Fruit fly (Drosophila melanogaster) whole organism, embryonic: ENCODE measurements around the gene Mob3.

Source experiments
- Aef1 ChIP-seq: fragments of 200-800 bp; sonication (Bioruptor generic); IDR thresholded peaks from 3 replicates; pipeline ENCODE4 v1.3.6; 2022; ENCODE audit warnings: missing biosample characterization, missing genetic modification characterization
- Blimp-1 ChIP-seq: fragments of 200-800 bp; sonication (Bioruptor generic); optimal IDR thresholded peaks from 3 replicates; lab custom pipeline; 2018; ENCODE audit warnings: missing biosample characterization, missing genetic modification characterization, mild to moderate bottlenecking, moderate library complexity, missing genetic modification reagents
- CG12769 ChIP-seq: fragments of 200-800 bp; sonication (Bioruptor generic); optimal IDR thresholded peaks from 2 replicates; lab custom pipeline; 2019; ENCODE audit warnings: missing biosample characterization, mild to moderate bottlenecking, missing genetic modification characterization, moderate library complexity
- CG14667 ChIP-seq: fragments of 200-800 bp; sonication (Bioruptor generic); IDR thresholded peaks from 2 replicates; pipeline ENCODE4 v1.3.6; 2022; ENCODE audit warnings: missing biosample characterization, missing genetic modification characterization
- CG1603 ChIP-seq: fragments of 200-800 bp; sonication (Bioruptor generic); optimal IDR thresholded peaks from 2 replicates; lab custom pipeline; 2019; ENCODE audit warnings: missing biosample characterization, mild to moderate bottlenecking, missing genetic modification characterization, moderate library complexity
- CG17829 ChIP-seq: fragments of 200-800 bp; optimal IDR thresholded peaks from 2 replicates; lab custom pipeline; 2019; ENCODE audit warnings: missing biosample characterization, mild to moderate bottlenecking, missing genetic modification characterization, moderate library complexity
- CG2120 ChIP-seq: fragments of 200-800 bp; sonication (Bioruptor generic); optimal IDR thresholded peaks from 3 replicates; lab custom pipeline; 2016; ENCODE audit warnings: missing biosample characterization, missing genetic modification characterization
- CG2712 ChIP-seq: fragments of 200-800 bp; optimal IDR thresholded peaks from 3 replicates; lab custom pipeline; 2019; ENCODE audit warnings: missing biosample characterization, mild to moderate bottlenecking, missing genetic modification characterization, moderate library complexity
- CG30020 ChIP-seq: fragments of 200-800 bp; optimal IDR thresholded peaks from 2 replicates; lab custom pipeline; 2019; ENCODE audit warnings: missing biosample characterization, mild to moderate bottlenecking, missing genetic modification characterization, moderate library complexity
- CG34376 ChIP-seq: fragments of 200-800 bp; sonication (Bioruptor generic); optimal IDR thresholded peaks from 2 replicates; lab custom pipeline; 2018; ENCODE audit warnings: missing biosample characterization, mild to moderate bottlenecking, missing genetic modification characterization
- CG34422 ChIP-seq: fragments of 200-800 bp; sonication (Bioruptor generic); IDR thresholded peaks from 3 replicates; pipeline ENCODE4 v1.3.6; 2022; ENCODE audit warnings: missing biosample characterization, missing genetic modification characterization
- CG4328 ChIP-seq: fragments of 200-800 bp; sonication (Bioruptor generic); optimal IDR thresholded peaks from 3 replicates; lab custom pipeline; 2017; ENCODE audit warnings: missing biosample characterization, missing genetic modification reagents, missing genetic modification characterization
- CG6175 ChIP-seq: fragments of 200-800 bp; sonication (Bioruptor generic); IDR thresholded peaks from 3 replicates; pipeline ENCODE4 v1.3.6; 2022; ENCODE audit warnings: missing biosample characterization, missing genetic modification characterization
- CG7963 ChIP-seq: fragments of 200-800 bp; sonication (Bioruptor generic); IDR thresholded peaks from 3 replicates; pipeline ENCODE4 v1.3.6; 2022; ENCODE audit warnings: missing biosample characterization, missing genetic modification characterization; ENCODE audit not compliant: partially characterized antibody
- CG8388 ChIP-seq: fragments of 200-800 bp; sonication (Bioruptor generic); optimal IDR thresholded peaks from 2 replicates; lab custom pipeline; 2019; ENCODE audit warnings: missing biosample characterization, mild to moderate bottlenecking, missing genetic modification characterization, moderate library complexity
- CTCF ChIP-seq: fragments of 200-800 bp; sonication (Bioruptor generic); optimal IDR thresholded peaks from 2 replicates; lab custom pipeline; 2017; ENCODE audit warnings: missing biosample characterization, mild to moderate bottlenecking, missing genetic modification characterization, moderate library complexity
- D19A ChIP-seq: fragments of 200-800 bp; optimal IDR thresholded peaks from 3 replicates; lab custom pipeline; 2019; ENCODE audit warnings: missing biosample characterization, mild to moderate bottlenecking, missing genetic modification characterization, moderate library complexity
- Dek ChIP-seq: fragments of 200-800 bp; sonication (Bioruptor generic); optimal IDR thresholded peaks from 3 replicates; lab custom pipeline; 2019; ENCODE audit warnings: missing biosample characterization, mild to moderate bottlenecking, missing genetic modification characterization, moderate library complexity
- Dip2 ChIP-seq: fragments of 200-800 bp; sonication (Bioruptor generic); IDR thresholded peaks from 2 replicates; pipeline ENCODE4 v1.3.6; 2022; ENCODE audit warnings: missing biosample characterization, missing genetic modification characterization
- Dref ChIP-seq: fragments of 200-800 bp; sonication (Bioruptor generic); IDR thresholded peaks from 2 replicates; pipeline ENCODE4 v1.3.6; 2022; ENCODE audit warnings: missing biosample characterization, missing genetic modification characterization
- E2f1 ChIP-seq: fragments of 200-800 bp; sonication (Bioruptor generic); IDR thresholded peaks from 2 replicates; pipeline ENCODE4 v1.3.6; 2022; ENCODE audit warnings: missing biosample characterization, missing genetic modification characterization
- HLHmδ ChIP-seq: fragments of 200-800 bp; sonication (Bioruptor generic); optimal IDR thresholded peaks from 2 replicates; lab custom pipeline; 2018; ENCODE audit warnings: missing biosample characterization, mild to moderate bottlenecking, missing genetic modification characterization, moderate library complexity
- Hmx ChIP-seq: fragments of 200-800 bp; sonication (Bioruptor generic); optimal IDR thresholded peaks from 2 replicates; lab custom pipeline; 2016; ENCODE audit warnings: missing biosample characterization, missing genetic modification characterization
- Hr39 ChIP-seq: fragments of >200 bp; optimal IDR thresholded peaks from 2 replicates; lab custom pipeline; 2017
- MBD-R2 ChIP-seq: fragments of 200-800 bp; sonication (Bioruptor generic); IDR thresholded peaks from 2 replicates; pipeline ENCODE4 v1.3.6; 2022; ENCODE audit warnings: missing biosample characterization, missing genetic modification characterization
- MESR4 ChIP-seq: fragments of 200-800 bp; sonication (Bioruptor generic); optimal IDR thresholded peaks from 2 replicates; lab custom pipeline; 2018; ENCODE audit warnings: missing biosample characterization, mild to moderate bottlenecking, missing genetic modification characterization, moderate library complexity
- Max ChIP-seq: fragments of 200-800 bp; sonication (Bioruptor generic); optimal IDR thresholded peaks from 2 replicates; lab custom pipeline; 2016; ENCODE audit warnings: missing biosample characterization, mild to moderate bottlenecking, missing genetic modification characterization
- Med ChIP-seq: fragments of 200-800 bp; sonication (Bioruptor generic); peaks from one replicate; lab custom pipeline; 2016; ENCODE audit warnings: missing biosample characterization, missing genetic modification characterization, mild to moderate bottlenecking, inconsistent platforms, moderate library complexity
- Myb ChIP-seq: fragments of 200-800 bp; sonication (Bioruptor generic); optimal IDR thresholded peaks from 2 replicates; lab custom pipeline; 2016; ENCODE audit warnings: missing biosample characterization, missing genetic modification characterization
- Poxn ChIP-seq: fragments of 200-800 bp; sonication (Bioruptor generic); IDR thresholded peaks from 2 replicates; pipeline ENCODE4 v1.3.6; 2022; ENCODE audit warnings: missing biosample characterization, missing genetic modification characterization
- Sry-β ChIP-seq: fragments of 200-800 bp; sonication (Bioruptor generic); optimal IDR thresholded peaks from 2 replicates; lab custom pipeline; 2018; ENCODE audit warnings: missing biosample characterization, mild to moderate bottlenecking, missing genetic modification characterization, moderate library complexity
- Xrp1 ChIP-seq: fragments of 200-800 bp; sonication (Bioruptor generic); IDR thresholded peaks from 2 replicates; pipeline ENCODE4 v1.3.6; 2022; ENCODE audit warnings: missing biosample characterization, missing genetic modification characterization
- bbx ChIP-seq: fragments of 200-800 bp; sonication (Bioruptor generic); IDR thresholded peaks from 2 replicates; pipeline ENCODE4 v1.3.6; 2022; ENCODE audit warnings: missing biosample characterization, missing genetic modification characterization; ENCODE audit not compliant: partially characterized antibody
- br ChIP-seq: fragments of >200 bp; optimal IDR thresholded peaks from 2 replicates; lab custom pipeline; 2017
- corto ChIP-seq: fragments of 200-800 bp; sonication (Bioruptor generic); optimal IDR thresholded peaks from 2 replicates; lab custom pipeline; 2016; ENCODE audit warnings: missing biosample characterization, mild to moderate bottlenecking, missing genetic modification characterization, moderate library complexity
- dmrt11E ChIP-seq: fragments of 200-800 bp; sonication (Bioruptor generic); optimal IDR thresholded peaks from 3 replicates; lab custom pipeline; 2018; ENCODE audit warnings: missing biosample characterization, mild to moderate bottlenecking, missing genetic modification characterization, moderate library complexity
- ewg ChIP-seq: fragments of 200-800 bp; sonication (Bioruptor generic); optimal IDR thresholded peaks from 3 replicates; lab custom pipeline; 2017; ENCODE audit warnings: mild to moderate bottlenecking, missing biosample characterization, missing genetic modification reagents, missing genetic modification characterization
- exex ChIP-seq: fragments of 200-800 bp; sonication (Bioruptor generic); optimal IDR thresholded peaks from 4 replicates; lab custom pipeline; 2018; ENCODE audit warnings: missing biosample characterization, mild to moderate bottlenecking, missing genetic modification characterization, moderate library complexity
- fd102C ChIP-seq: fragments of 200-800 bp; sonication (Bioruptor generic); optimal IDR thresholded peaks from 2 replicates; lab custom pipeline; 2018; ENCODE audit warnings: missing biosample characterization, mild to moderate bottlenecking, missing genetic modification characterization, moderate library complexity
- fd64A ChIP-seq: fragments of 200-800 bp; sonication (Bioruptor generic); optimal IDR thresholded peaks from 3 replicates; lab custom pipeline; 2018; ENCODE audit warnings: missing biosample characterization, mild to moderate bottlenecking, missing genetic modification characterization
- gfzf ChIP-seq: fragments of 200-800 bp; sonication (Bioruptor generic); optimal IDR thresholded peaks from 2 replicates; lab custom pipeline; 2016; ENCODE audit warnings: missing biosample characterization, mild to moderate bottlenecking, missing genetic modification characterization, moderate library complexity
- grau ChIP-seq: fragments of 200-800 bp; optimal IDR thresholded peaks from 3 replicates; lab custom pipeline; 2019; ENCODE audit warnings: missing biosample characterization, mild to moderate bottlenecking, missing genetic modification characterization, moderate library complexity
- h ChIP-seq: fragments of >200 bp; optimal IDR thresholded peaks from 2 replicates; lab custom pipeline; 2017
- lola ChIP-seq, 3 experiments: fragments of >200 bp in 2 of 3; fragments of 200-800 bp in 1 of 3; sonication (Bioruptor generic) in 1 of 3; optimal IDR thresholded peaks; 2 replicates each; lab custom pipeline; 2017 to 2019; ENCODE audit warnings: missing biosample characterization in 3 of 3, missing genetic modification characterization in 3 of 3, mild to moderate bottlenecking in 1 of 3, moderate library complexity in 1 of 3
- pfk ChIP-seq: fragments of 200-800 bp; sonication (Bioruptor generic); optimal IDR thresholded peaks from 2 replicates; lab custom pipeline; 2018; ENCODE audit warnings: missing biosample characterization, mild to moderate bottlenecking, missing genetic modification characterization, moderate library complexity
- pzg ChIP-seq: fragments of 200-800 bp; sonication (Bioruptor generic); optimal IDR thresholded peaks from 3 replicates; lab custom pipeline; 2018; ENCODE audit warnings: missing biosample characterization, mild to moderate bottlenecking, missing genetic modification characterization, moderate library complexity
- slbo ChIP-seq: fragments of 200-800 bp; sonication (Bioruptor generic); IDR thresholded peaks from 2 replicates; pipeline ENCODE4 v1.3.6; 2022; ENCODE audit warnings: missing biosample characterization, missing genetic modification characterization
- tio ChIP-seq: fragments of 200-800 bp; sonication (Bioruptor generic); optimal IDR thresholded peaks from 2 replicates; lab custom pipeline; 2017; ENCODE audit warnings: missing biosample characterization, missing genetic modification characterization, inconsistent platforms
- trem ChIP-seq: fragments of 200-800 bp; optimal IDR thresholded peaks from 3 replicates; lab custom pipeline; 2019; ENCODE audit warnings: missing biosample characterization, mild to moderate bottlenecking, missing genetic modification characterization, moderate library complexity
- vvl ChIP-seq: fragments of 200-800 bp; sonication (Bioruptor generic); IDR thresholded peaks from 2 replicates; pipeline ENCODE4 v1.3.6; 2022; ENCODE audit warnings: missing biosample characterization, missing genetic modification characterization
- z ChIP-seq: fragments of 200-800 bp; sonication (Bioruptor generic); IDR thresholded peaks from 3 replicates; pipeline ENCODE4 v1.3.6; 2022; ENCODE audit warnings: missing biosample characterization, missing genetic modification characterization
- zen ChIP-seq: fragments of 200-800 bp; sonication (Bioruptor generic); optimal IDR thresholded peaks from 3 replicates; lab custom pipeline; 2018; ENCODE audit warnings: missing biosample characterization, mild to moderate bottlenecking, missing genetic modification characterization, moderate library complexity

Gene Mob3

dm6 chr2L:10314327-10315210, 49.4 kb downstream of the Mob3 start, which contains the start of the genes Usp14 and CG4972 (continued):
- peak in 1 of 3 experiments; percentile 2 for TF ChIP-seq lola (GFP tag; optimal IDR thresholded peaks at IDR 0.05; lab: Kevin White, UChicago)
- TF ChIP-seq MESR4, result peak; percentile 75
- peak; percentile 25 for TF ChIP-seq grau
- TF ChIP-seq HLHmδ (GFP tag; lab: Kevin White, UChicago), result no peak
- peak; percentile 37 for TF ChIP-seq gfzf
- peak; percentile 41 for TF ChIP-seq Myb (GFP tag; lab: Kevin White, UChicago)
- no peak for TF ChIP-seq CG8388
- TF ChIP-seq Max, result peak; percentile 24
- TF ChIP-seq CG17829 (tag; lab: Kevin White, UChicago), result peak; percentile 19
- peak; percentile 99 for TF ChIP-seq CG30020 (tag; lab: Kevin White, UChicago)
- peak; percentile 54 for TF ChIP-seq Dref
- TF ChIP-seq dmrt11E, result peak; percentile 39
- peak; percentile 11 for TF ChIP-seq tio (GFP tag; lab: Kevin White, UChicago)
- no peak for TF ChIP-seq corto (GFP tag; lab: Kevin White, UChicago)
- TF ChIP-seq MBD-R2 (GFP tag; lab: Robert Waterston, UW), result peak; percentile 41; the same call in 1 of the 2 replicates
- 0 out of 3 replicates have a peak, but pooled peaks have one; percentile 15 for TF ChIP-seq CG34422
- peak; percentile 40 for TF ChIP-seq pzg
- peak; percentile 35 for TF ChIP-seq slbo (GFP tag; lab: Robert Waterston, UW)
- peak; percentile 32 for TF ChIP-seq trem (tag; lab: Kevin White, UChicago)
- no peak for TF ChIP-seq Xrp1
- TF ChIP-seq E2f1, result no peak
- TF ChIP-seq Med (GFP tag; lab: Kevin White, UChicago), result no peak
- no peak for TF ChIP-seq h (lab: Kevin White, UChicago)
- TF ChIP-seq pfk, result peak; percentile 92
- TF ChIP-seq CG2120 (GFP tag; lab: Kevin White, UChicago), result peak; percentile 29
- no peak for TF ChIP-seq Poxn (GFP tag; lab: Robert Waterston, UW)
- TF ChIP-seq zen (tag; lab: Kevin White, UChicago), result peak; percentile 8
- peak; percentile 13 for TF ChIP-seq ewg
- 0 out of 3 replicates have a peak, but pooled peaks have one; percentile 6 for TF ChIP-seq CG7963 (GFP tag; lab: Robert Waterston, UW)
- peak; percentile 99 for TF ChIP-seq CG1603
- peak; percentile 61 for TF ChIP-seq Sry-β (GFP tag; lab: Kevin White, UChicago)

dm6 chr2L:10315888-10316287, 50.8 kb downstream of the Mob3 start:
- TF ChIP-seq bbx (GFP tag; lab: Robert Waterston, UW) (no peak), Hmx (GFP tag; lab: Kevin White, UChicago) (no peak), fd64A (GFP tag; lab: Kevin White, UChicago) (no peak), CG14667 (no peak), Aef1 (GFP tag; lab: Robert Waterston, UW) (no peak), z (GFP tag; lab: Robert Waterston, UW) (no peak), Blimp-1 (GFP tag; lab: Kevin White, UChicago) (no peak), CG2712 (no peak), CG34376 (peak; percentile 82), br (lab: Kevin White, UChicago) (no peak), fd102C (GFP tag; lab: Kevin White, UChicago) (no peak), CG34422 (no peak), vvl (GFP tag; lab: Robert Waterston, UW) (no peak), Hr39 (no peak), CTCF (GFP tag; lab: Kevin White, UChicago) (no peak), D19A (tag; lab: Kevin White, UChicago) (no peak), CG4328 (GFP tag; lab: Kevin White, UChicago) (no peak), CG6175 (no peak), Dek (no peak), CG12769 (tag; lab: Kevin White, UChicago) (no peak), Dip2 (no peak), exex (tag; lab: Kevin White, UChicago) (peak; percentile 83)
